Worm (Caenorhabditis elegans): ENCODE results near the gene ZK632.9.

ZK632.9 gene

ce11 chrIII:9824330-9824934, 800 bp downstream of the ZK632.9 start, which contains the start of gene lin-52:
lin-52 (minus strand) TSS chrIII:9824750.
- TF ChIP-seq ekl-4 (GFP tag; IDR thresholded peaks at IDR 0.05): peak; percentile 35
- no peak for TF ChIP-seq F52B5.7 (tag; optimal IDR thresholded peaks at IDR 0.05)
- 0 out of 2 replicates have a peak, but pooled peaks have one; percentile 34 for TF ChIP-seq nhr-120 (GFP tag; IDR thresholded peaks at IDR 0.05)
- TF ChIP-seq F39B2.1 (GFP tag; IDR thresholded peaks at IDR 0.05): 0 out of 2 replicates have a peak, but pooled peaks have one; percentile 60
- TF ChIP-seq nfyb-1 (GFP tag; IDR thresholded peaks at IDR 0.05): 0 out of 2 replicates have a peak, but pooled peaks have one; percentile 58
- peak; percentile 79 for TF ChIP-seq ama-1 (optimal IDR thresholded peaks at IDR 0.05)
- peak in 1 of 2 experiments; percentile 8 for TF ChIP-seq ama-1 (GFP tag; optimal IDR thresholded peaks at IDR 0.05)
- TF ChIP-seq mes-4 (tag; optimal IDR thresholded peaks at IDR 0.05): no peak
- TF ChIP-seq atf-7 (tag; optimal IDR thresholded peaks at IDR 0.05): peak; percentile 51
- peak; percentile 27 for TF ChIP-seq madf-10 (tag; optimal IDR thresholded peaks at IDR 0.05)
- TF ChIP-seq hsf-1 (GFP tag; IDR thresholded peaks at IDR 0.05): peak; percentile 71; the same call in 1 of the 2 replicates
- TF ChIP-seq ZK185.1 (tag; optimal IDR thresholded peaks at IDR 0.05; ENCODE audit: poor library complexity, severe bottlenecking): peak; percentile 69
- peak; percentile 56 for TF ChIP-seq athp-1 (tag; optimal IDR thresholded peaks at IDR 0.05)
- TF ChIP-seq ztf-25 (GFP tag; IDR thresholded peaks at IDR 0.05): no peak
- TF ChIP-seq hrde-1 (tag; optimal IDR thresholded peaks at IDR 0.05; ENCODE audit: borderline replicate concordance): no peak
- TF ChIP-seq tlf-1 (GFP tag; optimal IDR thresholded peaks at IDR 0.05): peak; percentile 82
- TF ChIP-seq lin-54 (GFP tag; optimal IDR thresholded peaks at IDR 0.05): peak; percentile 29
- TF ChIP-seq B0035.1 (tag; optimal IDR thresholded peaks at IDR 0.05): peak; percentile 31
- no peak for TF ChIP-seq ceh-27 (GFP tag; optimal IDR thresholded peaks at IDR 0.05)
- TF ChIP-seq ztf-26 (tag; optimal IDR thresholded peaks at IDR 0.05): peak; percentile 46
- TF ChIP-seq him-1 (tag; optimal IDR thresholded peaks at IDR 0.05): peak; percentile 9
- TF ChIP-seq lin-35 (GFP tag; optimal IDR thresholded peaks at IDR 0.05): peak in 1 of 3 experiments; percentile 47
- 0 out of 2 replicates have a peak, but pooled peaks have one; percentile 36 for TF ChIP-seq ceh-91 (GFP tag; IDR thresholded peaks at IDR 0.05)
- TF ChIP-seq lin-40 (tag; optimal IDR thresholded peaks at IDR 0.05): peak; percentile 24
- no peak for TF ChIP-seq B0019.2 (GFP tag; conservative IDR thresholded peaks at IDR 0.05)
- peak; percentile 83 for TF ChIP-seq repo-1 (tag; optimal IDR thresholded peaks at IDR 0.05)
- peak in 1 of 2 experiments; percentile 11 for TF ChIP-seq let-607 (tag; optimal IDR thresholded peaks at IDR 0.05)
- peak; percentile 64 for TF ChIP-seq chd-7 (tag; optimal IDR thresholded peaks at IDR 0.05)
- no peak for TF ChIP-seq ztf-3 (GFP tag; optimal IDR thresholded peaks at IDR 0.05)
- TF ChIP-seq somi-1 (GFP tag; optimal IDR thresholded peaks at IDR 0.05): no peak
- TF ChIP-seq F49E8.2 (tag; optimal IDR thresholded peaks at IDR 0.05; ENCODE audit: insufficient read depth): no peak
- 0 out of 2 replicates have a peak, but pooled peaks have one; percentile 24 for TF ChIP-seq cebp-1 (GFP tag; IDR thresholded peaks at IDR 0.05)
- peak; percentile 71 for TF ChIP-seq cebp-1 (tag; optimal IDR thresholded peaks at IDR 0.05)
- TF ChIP-seq rcor-1 (GFP tag; IDR thresholded peaks at IDR 0.05): peak; percentile 18; the same call in 1 of the 2 replicates
- TF ChIP-seq B0336.3 (GFP tag; IDR thresholded peaks at IDR 0.05): peak; percentile 56; the same call in 1 of the 2 replicates
- 0 out of 2 replicates have a peak, but pooled peaks have one; percentile 35 for TF ChIP-seq ceh-100 (GFP tag; IDR thresholded peaks at IDR 0.05)
- TF ChIP-seq gei-17 (GFP tag; optimal IDR thresholded peaks at IDR 0.05): peak; percentile 17
- TF ChIP-seq madf-3 (GFP tag; IDR thresholded peaks at IDR 0.05): peak; percentile 49; the same call in 1 of the 2 replicates
- no peak for TF ChIP-seq snpc-3.4 (tag; optimal IDR thresholded peaks at IDR 0.05)
- TF ChIP-seq attf-6 (GFP tag; IDR thresholded peaks at IDR 0.05): no peak; the same call in 1 of the 2 replicates
- TF ChIP-seq Y56A3A.18 (GFP tag; IDR thresholded peaks at IDR 0.05): peak; percentile 57; the same call in 1 of the 2 replicates
- peak; percentile 11 for TF ChIP-seq tbp1 (GFP tag; optimal IDR thresholded peaks at IDR 0.05)
- no peak for TF ChIP-seq aptf-3 (GFP tag; IDR thresholded peaks at IDR 0.05)
- peak; percentile 52; the same call in 1 of the 2 replicates for TF ChIP-seq Y95B8A.8 (GFP tag; IDR thresholded peaks at IDR 0.05)
- TF ChIP-seq nhr-179 (tag; optimal IDR thresholded peaks at IDR 0.05): peak; percentile 32
- TF ChIP-seq madf-6 (GFP tag; IDR thresholded peaks at IDR 0.05): peak; percentile 35; the same call in 1 of the 2 replicates
- no peak for TF ChIP-seq hlh-12 (tag; optimal IDR thresholded peaks at IDR 0.05)

Measured in whole organism, young adult.